Fruit fly (Drosophila melanogaster) whole organism: Measurements from ENCODE around the gene CG11034.

ENCODE experiments used
- CG8478 ChIP-seq: fragments of >200 bp; optimal IDR thresholded peaks from 2 replicates; lab custom pipeline; 2018; ENCODE audit warnings: inconsistent platforms
- Dll ChIP-seq: fragments of >200 bp; optimal IDR thresholded peaks from 2 replicates; lab custom pipeline; 2017
- EcR ChIP-seq, 2 experiments: fragments of >200 bp; optimal IDR thresholded peaks; 2 replicates each; lab custom pipeline; 2017; ENCODE audit warnings: missing biosample characterization in 2 of 2, missing genetic modification characterization in 2 of 2, missing genetic modification reagents in 2 of 2
- pan ChIP-seq: fragments of >200 bp; optimal IDR thresholded peaks from 2 replicates; lab custom pipeline; 2017
- psq ChIP-seq: fragments of >200 bp; optimal IDR thresholded peaks from 2 replicates; lab custom pipeline; 2017
- usp ChIP-seq: fragments of >200 bp; optimal IDR thresholded peaks from 2 replicates; lab custom pipeline; 2017; ENCODE audit warnings: missing biosample characterization, missing genetic modification characterization, mixed read lengths

DNA sequence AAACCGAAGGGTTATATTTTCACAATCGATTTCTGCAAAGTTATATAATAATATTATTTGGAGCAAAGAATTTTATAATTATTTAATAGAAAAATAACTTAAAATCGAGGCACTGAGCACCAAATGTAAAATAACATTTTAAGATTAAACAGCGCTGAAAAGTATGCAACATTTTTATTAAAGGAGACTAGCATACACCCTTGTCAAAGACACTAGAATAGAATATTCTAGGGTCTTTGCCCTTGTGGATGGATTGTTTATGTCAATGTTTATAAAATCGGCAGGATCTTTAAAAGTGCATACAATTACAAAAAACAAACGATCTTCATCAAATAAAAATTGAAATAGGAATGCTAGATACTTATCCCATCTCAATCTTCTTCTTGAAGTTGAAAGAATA, 1.1 kb upstream of the CG11034 start:
- TF ChIP-seq EcR (GFP tag; optimal IDR thresholded peaks at IDR 0.05; lab: Kevin White, UChicago) (no peak), CG8478 (lab: Kevin White, UChicago) (no peak), usp (GFP tag; lab: Kevin White, UChicago) (no peak), pan (lab: Kevin White, UChicago) (no peak), psq (lab: Kevin White, UChicago) (no peak), Dll (lab: Kevin White, UChicago) (no peak)
